Worm (Caenorhabditis elegans) whole organism, mixed stage, embryonic: ENCODE measurements around the gene W03G11.2.

Source experiments
- elt-1 ChIP-seq: sonication (generic microtip); optimal IDR thresholded peaks from 2 replicates; lab custom pipeline; 2017; ENCODE audit warnings: missing genetic modification characterization, mild to moderate bottlenecking, missing compliant biosample characterization, antibody characterized with exemption, moderate library complexity, borderline replicate concordance; ENCODE audit not compliant: insufficient read depth
- lsy-2 ChIP-seq: fragments of 150-350 bp; optimal IDR thresholded peaks from 2 replicates; lab custom pipeline; 2014; ENCODE audit warnings: missing biosample characterization, missing genetic modification characterization

DNA sequence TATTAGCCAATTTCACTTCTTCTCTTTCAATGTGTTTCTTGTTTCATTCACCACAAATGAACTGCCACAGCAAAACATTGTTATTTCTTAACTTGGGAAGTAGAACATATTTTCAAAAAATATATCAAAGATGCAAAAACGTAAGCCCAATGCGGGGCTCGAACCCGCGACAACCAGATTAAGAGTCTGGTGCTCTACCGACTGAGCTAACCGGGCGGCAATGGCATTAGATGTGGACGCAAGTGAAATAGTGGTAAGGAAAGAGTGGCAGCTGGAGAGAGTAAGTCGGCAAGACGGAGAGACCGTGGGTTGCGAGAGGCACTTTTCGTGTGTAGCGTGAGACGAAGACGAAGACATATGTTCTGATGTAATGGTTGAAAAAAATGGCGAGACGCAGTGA lies 2.4 kb downstream of the W03G11.2 start:
- peak; percentile 31 for TF ChIP-seq lsy-2 (tag; lab: Kevin White, UChicago)
- no peak for TF ChIP-seq elt-1 (tag; lab: Kevin White, UChicago)
